Fruit fly (Drosophila melanogaster) whole organism, embryonic: ENCODE measurements around the gene CG44044.

Experiments
- B-H2 ChIP-seq: fragments of 200-800 bp; sonication (Bioruptor generic); optimal IDR thresholded peaks from 2 replicates; lab custom pipeline; 2018; ENCODE audit warnings: missing biosample characterization, mild to moderate bottlenecking, missing genetic modification characterization
- Bteb2 ChIP-seq: fragments of 200-800 bp; sonication (Bioruptor generic); optimal IDR thresholded peaks from 2 replicates; lab custom pipeline; 2016; ENCODE audit warnings: missing biosample characterization, missing genetic modification characterization
- CG11456 ChIP-seq: fragments of 200-800 bp; sonication (Bioruptor generic); IDR thresholded peaks from 3 replicates; pipeline ENCODE4 v1.3.6; 2022; ENCODE audit warnings: missing biosample characterization, missing genetic modification characterization
- CG11723 ChIP-seq: fragments of 200-800 bp; sonication (Bioruptor generic); optimal IDR thresholded peaks from 2 replicates; lab custom pipeline; 2017; ENCODE audit warnings: missing biosample characterization, mild to moderate bottlenecking, missing genetic modification characterization
- CG12104 ChIP-seq: fragments of 200-800 bp; sonication (Bioruptor generic); optimal IDR thresholded peaks from 3 replicates; lab custom pipeline; 2016; ENCODE audit warnings: missing biosample characterization, missing genetic modification characterization
- CG13894 ChIP-seq: fragments of 200-800 bp; sonication (Bioruptor generic); optimal IDR thresholded peaks from 3 replicates; lab custom pipeline; 2018; ENCODE audit warnings: missing biosample characterization, mild to moderate bottlenecking, missing genetic modification characterization, moderate library complexity
- CG14014 ChIP-seq: fragments of 200-800 bp; sonication (Bioruptor generic); IDR thresholded peaks from 2 replicates; pipeline ENCODE4 v1.3.6; 2022; ENCODE audit warnings: missing biosample characterization, missing genetic modification characterization
- CG14050 ChIP-seq: fragments of 200-800 bp; sonication (Bioruptor generic); IDR thresholded peaks from 3 replicates; pipeline ENCODE4 v1.3.6; 2022; ENCODE audit warnings: missing biosample characterization, missing genetic modification characterization
- CG15269 ChIP-seq: fragments of 200-800 bp; sonication (Bioruptor generic); optimal IDR thresholded peaks from 2 replicates; lab custom pipeline; 2018; ENCODE audit warnings: missing biosample characterization, mild to moderate bottlenecking, missing genetic modification characterization, moderate library complexity
- CG16815 ChIP-seq: fragments of 200-800 bp; sonication (Bioruptor generic); optimal IDR thresholded peaks from 3 replicates; lab custom pipeline; 2017; ENCODE audit warnings: missing biosample characterization, mild to moderate bottlenecking, missing genetic modification characterization
- CG17568 ChIP-seq: fragments of 200-800 bp; sonication (Bioruptor generic); optimal IDR thresholded peaks from 2 replicates; lab custom pipeline; 2018; ENCODE audit warnings: missing biosample characterization, mild to moderate bottlenecking, missing genetic modification characterization, moderate library complexity
- CG17612 ChIP-seq: fragments of 200-800 bp; sonication (Bioruptor generic); IDR thresholded peaks from 2 replicates; pipeline ENCODE4 v1.3.6; 2022; ENCODE audit warnings: missing biosample characterization, missing genetic modification characterization
- CG17912 ChIP-seq: fragments of 200-800 bp; sonication (Bioruptor generic); optimal IDR thresholded peaks from 2 replicates; lab custom pipeline; 2018; ENCODE audit warnings: missing biosample characterization, mild to moderate bottlenecking, missing genetic modification characterization
- CG18476 ChIP-seq: fragments of 200-800 bp; sonication (Bioruptor generic); optimal IDR thresholded peaks from 2 replicates; lab custom pipeline; 2016; ENCODE audit warnings: missing biosample characterization, mild to moderate bottlenecking, missing genetic modification characterization
- CG18764 ChIP-seq: fragments of 200-800 bp; sonication (Bioruptor generic); optimal IDR thresholded peaks from 3 replicates; lab custom pipeline; 2016; ENCODE audit warnings: missing biosample characterization, missing genetic modification characterization
- CG2202 ChIP-seq: fragments of 200-800 bp; sonication (Bioruptor generic); optimal IDR thresholded peaks from 2 replicates; lab custom pipeline; 2018; ENCODE audit warnings: missing biosample characterization, mild to moderate bottlenecking, missing genetic modification characterization
- CG31224 ChIP-seq: fragments of 200-800 bp; sonication (Bioruptor generic); IDR thresholded peaks from 2 replicates; pipeline ENCODE4 v1.3.6; 2022; ENCODE audit warnings: missing biosample characterization, missing genetic modification characterization
- CG4360 ChIP-seq: fragments of 200-800 bp; sonication (Bioruptor generic); IDR thresholded peaks from 2 replicates; pipeline ENCODE4 v1.3.6; 2022; ENCODE audit warnings: missing biosample characterization, missing genetic modification characterization
- CG4424 ChIP-seq: fragments of 200-800 bp; sonication (Bioruptor generic); optimal IDR thresholded peaks from 3 replicates; lab custom pipeline; 2016; ENCODE audit warnings: missing biosample characterization, missing genetic modification characterization
- CG6765 ChIP-seq: fragments of 200-800 bp; sonication (Bioruptor generic); optimal IDR thresholded peaks from 3 replicates; lab custom pipeline; 2017; ENCODE audit warnings: missing biosample characterization, mild to moderate bottlenecking, missing genetic modification characterization
- CG7271 ChIP-seq: fragments of 200-800 bp; sonication (Bioruptor generic); optimal IDR thresholded peaks from 2 replicates; lab custom pipeline; 2018; ENCODE audit warnings: missing biosample characterization, mild to moderate bottlenecking, missing genetic modification characterization, moderate library complexity
- CG7963 ChIP-seq: fragments of 200-800 bp; sonication (Bioruptor generic); IDR thresholded peaks from 3 replicates; pipeline ENCODE4 v1.3.6; 2022; ENCODE audit warnings: missing biosample characterization, missing genetic modification characterization; ENCODE audit not compliant: partially characterized antibody
- HLH4C ChIP-seq: fragments of 200-800 bp; sonication (Bioruptor generic); IDR thresholded peaks from 3 replicates; pipeline ENCODE4 v1.3.6; 2022; ENCODE audit warnings: missing biosample characterization, missing genetic modification characterization; ENCODE audit not compliant: partially characterized antibody
- HmgD ChIP-seq: fragments of 200-800 bp; sonication (Bioruptor generic); optimal IDR thresholded peaks from 3 replicates; lab custom pipeline; 2016; ENCODE audit warnings: missing biosample characterization, missing genetic modification characterization
- Lhr ChIP-seq: fragments of 200-800 bp; sonication (Bioruptor generic); optimal IDR thresholded peaks from 3 replicates; lab custom pipeline; 2017; ENCODE audit warnings: mild to moderate bottlenecking, missing biosample characterization, missing genetic modification reagents, missing genetic modification characterization
- Med ChIP-seq: fragments of 200-800 bp; sonication (Bioruptor generic); peaks from one replicate; lab custom pipeline; 2016; ENCODE audit warnings: missing biosample characterization, missing genetic modification characterization, mild to moderate bottlenecking, inconsistent platforms, moderate library complexity
- Meics ChIP-seq: fragments of 200-800 bp; sonication (Bioruptor generic); optimal IDR thresholded peaks from 2 replicates; lab custom pipeline; 2017; ENCODE audit warnings: missing biosample characterization, mild to moderate bottlenecking, missing genetic modification characterization
- Neu2 ChIP-seq: fragments of 200-800 bp; sonication (Bioruptor generic); optimal IDR thresholded peaks from 3 replicates; lab custom pipeline; 2016; ENCODE audit warnings: missing biosample characterization, missing genetic modification characterization, borderline replicate concordance
- Pdp1 ChIP-seq, 2 experiments: fragments of 200-800 bp; sonication (Bioruptor generic); optimal IDR thresholded peaks; 3 replicates each; lab custom pipeline; 2016; ENCODE audit warnings: missing biosample characterization in 2 of 2, missing genetic modification characterization in 2 of 2, mild to moderate bottlenecking in 1 of 2, moderate library complexity in 1 of 2
- Sox100B ChIP-seq: fragments of 200-800 bp; sonication (Bioruptor generic); optimal IDR thresholded peaks from 3 replicates; lab custom pipeline; 2018; ENCODE audit warnings: missing biosample characterization, mild to moderate bottlenecking, missing genetic modification characterization
- Xrp1 ChIP-seq: fragments of 200-800 bp; sonication (Bioruptor generic); IDR thresholded peaks from 2 replicates; pipeline ENCODE4 v1.3.6; 2022; ENCODE audit warnings: missing biosample characterization, missing genetic modification characterization
- abd-A ChIP-seq: fragments of 200-800 bp; sonication (Bioruptor generic); optimal IDR thresholded peaks from 3 replicates; lab custom pipeline; 2019; ENCODE audit warnings: missing biosample characterization, mild to moderate bottlenecking, missing genetic modification characterization, moderate library complexity
- ase ChIP-seq: fragments of 200-800 bp; sonication (Bioruptor generic); IDR thresholded peaks from 3 replicates; pipeline ENCODE4 v1.3.6; 2022; ENCODE audit warnings: missing biosample characterization, missing genetic modification characterization
- ci ChIP-seq: fragments of 200-800 bp; sonication (Bioruptor generic); IDR thresholded peaks from 3 replicates; pipeline ENCODE4 v1.3.6; 2022; ENCODE audit warnings: missing biosample characterization, missing genetic modification characterization
- crol ChIP-seq: fragments of 200-800 bp; sonication (Bioruptor generic); IDR thresholded peaks from 2 replicates; pipeline ENCODE4 v1.3.6; 2022; ENCODE audit warnings: missing biosample characterization, missing genetic modification characterization
- dan ChIP-seq: fragments of 200-800 bp; sonication (Bioruptor generic); IDR thresholded peaks from 2 replicates; pipeline ENCODE4 v1.3.6; 2022; ENCODE audit warnings: missing biosample characterization, missing genetic modification characterization
- dysf ChIP-seq: fragments of 200-800 bp; sonication (Bioruptor generic); IDR thresholded peaks from 3 replicates; pipeline ENCODE4 v1.3.6; 2022; ENCODE audit warnings: missing biosample characterization, missing genetic modification characterization
- en ChIP-seq: fragments of 200-800 bp; sonication (Bioruptor generic); optimal IDR thresholded peaks from 2 replicates; lab custom pipeline; 2016; ENCODE audit warnings: missing biosample characterization, missing genetic modification characterization
- exex ChIP-seq: fragments of 200-800 bp; sonication (Bioruptor generic); optimal IDR thresholded peaks from 4 replicates; lab custom pipeline; 2018; ENCODE audit warnings: missing biosample characterization, mild to moderate bottlenecking, missing genetic modification characterization, moderate library complexity
- fd102C ChIP-seq: fragments of 200-800 bp; sonication (Bioruptor generic); optimal IDR thresholded peaks from 2 replicates; lab custom pipeline; 2018; ENCODE audit warnings: missing biosample characterization, mild to moderate bottlenecking, missing genetic modification characterization, moderate library complexity
- gsb ChIP-seq: fragments of 200-800 bp; sonication (Bioruptor generic); IDR thresholded peaks from 2 replicates; pipeline ENCODE4 v1.3.6; 2022; ENCODE audit warnings: missing biosample characterization, missing genetic modification characterization
- hb ChIP-seq: fragments of 200-800 bp; sonication (Bioruptor generic); IDR thresholded peaks from 3 replicates; pipeline ENCODE4 v1.3.6; 2022; ENCODE audit warnings: missing biosample characterization, missing genetic modification characterization; ENCODE audit not compliant: partially characterized antibody
- her ChIP-seq: fragments of 200-800 bp; sonication (Bioruptor generic); optimal IDR thresholded peaks from 2 replicates; lab custom pipeline; 2016; ENCODE audit warnings: missing biosample characterization, missing genetic modification characterization
- jumu ChIP-seq: fragments of 200-800 bp; sonication (Bioruptor generic); optimal IDR thresholded peaks from 3 replicates; lab custom pipeline; 2016; ENCODE audit warnings: missing biosample characterization, missing genetic modification characterization
- kay ChIP-seq: fragments of 200-800 bp; sonication (Bioruptor generic); optimal IDR thresholded peaks from 2 replicates; lab custom pipeline; 2016; ENCODE audit warnings: missing biosample characterization, missing genetic modification characterization
- odd ChIP-seq: fragments of 200-800 bp; sonication (Bioruptor generic); optimal IDR thresholded peaks from 2 replicates; lab custom pipeline; 2017; ENCODE audit warnings: missing biosample characterization, mild to moderate bottlenecking, missing genetic modification characterization
- pzg ChIP-seq: fragments of 200-800 bp; sonication (Bioruptor generic); optimal IDR thresholded peaks from 3 replicates; lab custom pipeline; 2018; ENCODE audit warnings: missing biosample characterization, mild to moderate bottlenecking, missing genetic modification characterization, moderate library complexity
- sisA ChIP-seq: fragments of 200-800 bp; sonication (Bioruptor generic); IDR thresholded peaks from 2 replicates; pipeline ENCODE4 v1.3.6; 2022; ENCODE audit warnings: missing biosample characterization, missing genetic modification characterization
- sug ChIP-seq: fragments of 200-800 bp; optimal IDR thresholded peaks from 2 replicates; lab custom pipeline; 2019; ENCODE audit warnings: missing biosample characterization, mild to moderate bottlenecking, missing genetic modification characterization, moderate library complexity
- tup ChIP-seq: fragments of 200-800 bp; sonication (Bioruptor generic); optimal IDR thresholded peaks from 2 replicates; lab custom pipeline; 2016; ENCODE audit warnings: missing biosample characterization, mild to moderate bottlenecking, missing genetic modification characterization, moderate library complexity

The CG44044 gene

dm6 chr3R:16341817-16342374 is 20.3 kb downstream of the CG44044 start, which contains the start of the genes SF2 and pad (continued):
- TF ChIP-seq sisA (peak; percentile 71), sug (tag; lab: Kevin White, UChicago) (peak; percentile 88), pzg (peak; percentile 82), CG18476 (GFP tag; lab: Kevin White, UChicago) (peak; percentile 64), ci (GFP tag; lab: Robert Waterston, UW) (no peak; the same call in 2 of the 3 replicates), Med (peak; percentile 95), ase (GFP tag; lab: Robert Waterston, UW) (peak; percentile 59; the same call in 1 of the 3 replicates), B-H2 (GFP tag; lab: Kevin White, UChicago) (peak; percentile 84), CG15269 (peak; percentile 78), HmgD (GFP tag; lab: Kevin White, UChicago) (no peak), CG18764 (GFP tag; lab: Kevin White, UChicago) (peak; percentile 72), CG7963 (GFP tag; lab: Robert Waterston, UW) (peak; percentile 76), fd102C (GFP tag; lab: Kevin White, UChicago) (peak; percentile 3), CG11456 (peak; percentile 74; the same call in 2 of the 3 replicates), CG4424 (GFP tag; lab: Kevin White, UChicago) (peak; percentile 83), exex (tag; lab: Kevin White, UChicago) (peak; percentile 52), Bteb2 (peak; percentile 83), odd (peak; percentile 30), CG13894 (tag; lab: Kevin White, UChicago) (peak; percentile 71), Pdp1 (GFP tag; optimal IDR thresholded peaks at IDR 0.05; lab: Kevin White, UChicago) (peak; percentile 81 to 82), gsb (no peak), her (GFP tag; lab: Kevin White, UChicago) (no peak), kay (GFP tag; lab: Kevin White, UChicago) (peak; percentile 65), Meics (GFP tag; lab: Kevin White, UChicago) (peak; percentile 76), Sox100B (GFP tag; lab: Kevin White, UChicago) (peak; percentile 69), CG14014 (GFP tag; lab: Robert Waterston, UW) (peak; percentile 68), CG31224 (peak; percentile 45), CG12104 (peak; percentile 82), crol (GFP tag; lab: Robert Waterston, UW) (no peak), CG2202 (tag; lab: Kevin White, UChicago) (peak; percentile 59), CG16815 (GFP tag; lab: Kevin White, UChicago) (peak; percentile 61), dan (GFP tag; lab: Robert Waterston, UW) (no peak), Lhr (GFP tag; lab: Kevin White, UChicago) (peak; percentile 52), CG11723 (peak; percentile 54), HLH4C (GFP tag; lab: Robert Waterston, UW) (peak; percentile 94), jumu (GFP tag; lab: Kevin White, UChicago) (peak; percentile 73), hb (GFP tag; lab: Robert Waterston, UW) (peak; percentile 92), en (GFP tag; lab: Kevin White, UChicago) (peak; percentile 44), CG6765 (GFP tag; lab: Kevin White, UChicago) (peak; percentile 20), CG17568 (GFP tag; lab: Kevin White, UChicago) (peak; percentile 55), CG4360 (GFP tag; lab: Robert Waterston, UW) (no peak), CG14050 (peak; percentile 15; the same call in 1 of the 3 replicates), abd-A (tag; lab: Kevin White, UChicago) (peak; percentile 85), CG7271 (tag; lab: Kevin White, UChicago) (peak; percentile 29), dysf (GFP tag; lab: Robert Waterston, UW) (peak; percentile 73), Xrp1 (GFP tag; lab: Robert Waterston, UW) (peak; percentile 56; the same call in 1 of the 2 replicates), Neu2 (no peak), CG17912 (GFP tag; lab: Kevin White, UChicago) (peak; percentile 5), CG17612 (GFP tag; lab: Robert Waterston, UW) (no peak), tup (peak; percentile 12)
